Worm (Caenorhabditis elegans) whole organism, L2 larva: ENCODE results near the gene clc-6.

Source experiments
- C34F6.9 ChIP-seq: fragments of 150-350 bp; optimal IDR thresholded peaks from 2 replicates; lab custom pipeline; 2014; ENCODE audit warnings: missing biosample characterization, missing genetic modification characterization
- R02D3.7 ChIP-seq: fragments of 150-350 bp; optimal IDR thresholded peaks from 2 replicates; lab custom pipeline; 2014; ENCODE audit warnings: missing biosample characterization, missing genetic modification characterization
- Y55F3AM.14 ChIP-seq: fragments of 200-800 bp; sonication (Bioruptor generic); optimal IDR thresholded peaks from 2 replicates; lab custom pipeline; 2018; ENCODE audit warnings: mild to moderate bottlenecking, missing genetic modification characterization, missing compliant biosample characterization
- ZK546.5 ChIP-seq: sonication (generic microtip); optimal IDR thresholded peaks from 2 replicates; lab custom pipeline; 2017; ENCODE audit warnings: missing biosample characterization, missing genetic modification characterization
- alr-1 ChIP-seq: fragments of 150-350 bp; optimal IDR thresholded peaks from 2 replicates; lab custom pipeline; 2014; ENCODE audit warnings: missing biosample characterization, missing genetic modification characterization
- aly-2 ChIP-seq: fragments of 150-350 bp; optimal IDR thresholded peaks from 2 replicates; lab custom pipeline; 2014; ENCODE audit warnings: missing biosample characterization, missing genetic modification characterization
- ama-1 ChIP-seq: fragments of 150-350 bp; optimal IDR thresholded peaks from 2 replicates; lab custom pipeline; 2018; ENCODE audit warnings: inconsistent platforms
- blmp-1 ChIP-seq: sonication (generic microtip); optimal IDR thresholded peaks from 2 replicates; lab custom pipeline; 2017; ENCODE audit warnings: missing genetic modification characterization, mild to moderate bottlenecking, missing compliant biosample characterization, antibody characterized with exemption, moderate library complexity; ENCODE audit not compliant: insufficient read depth
- ceh-16 ChIP-seq: fragments of 150-350 bp; optimal IDR thresholded peaks from 2 replicates; lab custom pipeline; 2014; ENCODE audit warnings: missing biosample characterization, missing genetic modification characterization
- ceh-82 ChIP-seq: fragments of 150-350 bp; optimal IDR thresholded peaks from 2 replicates; lab custom pipeline; 2014; ENCODE audit warnings: missing biosample characterization, missing genetic modification characterization
- crh-2 ChIP-seq: sonication (generic microtip); optimal IDR thresholded peaks from 2 replicates; lab custom pipeline; 2017; ENCODE audit warnings: missing biosample characterization, missing genetic modification characterization
- dmd-4 ChIP-seq: sonication (generic microtip); optimal IDR thresholded peaks from 2 replicates; lab custom pipeline; 2017; ENCODE audit warnings: missing biosample characterization, missing genetic modification characterization
- egl-27 ChIP-seq: sonication (generic microtip); optimal IDR thresholded peaks from 3 replicates; lab custom pipeline; 2017; ENCODE audit warnings: missing biosample characterization, missing genetic modification reagents, missing genetic modification characterization
- elt-1 ChIP-seq: fragments of 150-350 bp; optimal IDR thresholded peaks from 2 replicates; lab custom pipeline; 2014; ENCODE audit warnings: missing biosample characterization, missing genetic modification characterization
- elt-3 ChIP-seq: sonication (generic microtip); optimal IDR thresholded peaks from 2 replicates; lab custom pipeline; 2017; ENCODE audit warnings: missing biosample characterization, missing genetic modification characterization
- fos-1 ChIP-seq: fragments of 150-350 bp; optimal IDR thresholded peaks from 2 replicates; lab custom pipeline; 2014; ENCODE audit warnings: missing biosample characterization, missing genetic modification characterization
- lin-11 ChIP-seq: fragments of 150-350 bp; sonication (generic microtip); optimal IDR thresholded peaks from 2 replicates; lab custom pipeline; 2014; ENCODE audit warnings: missing biosample characterization, missing genetic modification characterization, inconsistent platforms, mixed read lengths
- lin-13 ChIP-seq: fragments of 150-350 bp; optimal IDR thresholded peaks from 2 replicates; lab custom pipeline; 2014; ENCODE audit warnings: missing biosample characterization, missing genetic modification reagents, missing genetic modification characterization
- lsy-2 ChIP-seq, 2 experiments: fragments of 150-350 bp in 1 of 2; sonication (generic microtip) in 1 of 2; optimal IDR thresholded peaks; 2 replicates each; lab custom pipeline; 2014 to 2017; ENCODE audit warnings: missing biosample characterization in 2 of 2, missing genetic modification characterization in 2 of 2
- mab-5 ChIP-seq: fragments of 150-350 bp; optimal IDR thresholded peaks from 2 replicates; lab custom pipeline; 2014; ENCODE audit warnings: missing biosample characterization, missing genetic modification characterization
- mbf-1 ChIP-seq: sonication (generic microtip); optimal IDR thresholded peaks from 2 replicates; lab custom pipeline; 2017; ENCODE audit warnings: missing biosample characterization, missing genetic modification characterization
- mdl-1 ChIP-seq, 2 experiments: fragments of 150-350 bp in 1 of 2; sonication (generic microtip) in 1 of 2; optimal IDR thresholded peaks; 2 replicates each; lab custom pipeline; 2017; ENCODE audit warnings: missing biosample characterization in 2 of 2, missing genetic modification characterization in 2 of 2
- nhr-10 ChIP-seq: sonication (generic microtip); optimal IDR thresholded peaks from 2 replicates; lab custom pipeline; 2017; ENCODE audit warnings: missing biosample characterization, missing genetic modification characterization
- nhr-11 ChIP-seq: fragments of 150-350 bp; optimal IDR thresholded peaks from 2 replicates; lab custom pipeline; 2014; ENCODE audit warnings: missing biosample characterization, missing genetic modification characterization
- nhr-12 ChIP-seq: fragments of 150-350 bp; optimal IDR thresholded peaks from 2 replicates; lab custom pipeline; 2014; ENCODE audit warnings: missing biosample characterization, missing genetic modification characterization
- nhr-129 ChIP-seq: fragments of 150-350 bp; optimal IDR thresholded peaks from 2 replicates; lab custom pipeline; 2014; ENCODE audit warnings: missing biosample characterization, missing genetic modification characterization
- nhr-23 ChIP-seq: fragments of 150-350 bp; optimal IDR thresholded peaks from 2 replicates; lab custom pipeline; 2014; ENCODE audit warnings: missing biosample characterization, missing genetic modification reagents, missing genetic modification characterization
- nhr-237 ChIP-seq: fragments of 150-350 bp; optimal IDR thresholded peaks from 2 replicates; lab custom pipeline; 2014; ENCODE audit warnings: missing biosample characterization, missing genetic modification characterization
- nhr-25 ChIP-seq: fragments of 150-350 bp; sonication (generic microtip); optimal IDR thresholded peaks from 3 replicates; lab custom pipeline; 2014; ENCODE audit warnings: missing biosample characterization, missing genetic modification characterization
- nhr-6 ChIP-seq: fragments of 150-350 bp; optimal IDR thresholded peaks from 2 replicates; lab custom pipeline; 2014; ENCODE audit warnings: missing biosample characterization, missing genetic modification characterization
- nhr-77 ChIP-seq: fragments of 150-350 bp; optimal IDR thresholded peaks from 2 replicates; lab custom pipeline; 2014; ENCODE audit warnings: missing biosample characterization, missing genetic modification characterization
- peb-1 ChIP-seq: fragments of 150-350 bp; optimal IDR thresholded peaks from 2 replicates; lab custom pipeline; 2014; ENCODE audit warnings: missing biosample characterization, missing genetic modification characterization
- sem-4 ChIP-seq: fragments of 150-350 bp; optimal IDR thresholded peaks from 2 replicates; lab custom pipeline; 2014; ENCODE audit warnings: missing biosample characterization, missing genetic modification reagents, missing genetic modification characterization
- skn-1 ChIP-seq: sonication (generic microtip); optimal IDR thresholded peaks from 2 replicates; lab custom pipeline; 2017; ENCODE audit warnings: missing biosample characterization, missing genetic modification characterization
- sma-3 ChIP-seq: sonication (generic microtip); optimal IDR thresholded peaks from 2 replicates; lab custom pipeline; 2016; ENCODE audit warnings: missing genetic modification reagents, missing genetic modification characterization, missing compliant biosample characterization
- unc-55 ChIP-seq: fragments of 150-350 bp; sonication (generic microtip); optimal IDR thresholded peaks from 3 replicates; lab custom pipeline; 2014; ENCODE audit warnings: missing biosample characterization, missing genetic modification reagents, missing genetic modification characterization
- ztf-1 ChIP-seq: fragments of 200-800 bp; sonication (Bioruptor generic); conservative IDR thresholded peaks from 2 replicates; pipeline ENCODE4 v1.3.6; 2022; ENCODE audit warnings: missing genetic modification characterization, missing compliant biosample characterization
- ztf-11 ChIP-seq: sonication (generic microtip); optimal IDR thresholded peaks from 2 replicates; lab custom pipeline; 2017; ENCODE audit warnings: missing biosample characterization, missing genetic modification characterization
- ztf-4 ChIP-seq: fragments of 150-350 bp; optimal IDR thresholded peaks from 2 replicates; lab custom pipeline; 2014; ENCODE audit warnings: missing biosample characterization, missing genetic modification characterization

The clc-6 gene

DNA sequence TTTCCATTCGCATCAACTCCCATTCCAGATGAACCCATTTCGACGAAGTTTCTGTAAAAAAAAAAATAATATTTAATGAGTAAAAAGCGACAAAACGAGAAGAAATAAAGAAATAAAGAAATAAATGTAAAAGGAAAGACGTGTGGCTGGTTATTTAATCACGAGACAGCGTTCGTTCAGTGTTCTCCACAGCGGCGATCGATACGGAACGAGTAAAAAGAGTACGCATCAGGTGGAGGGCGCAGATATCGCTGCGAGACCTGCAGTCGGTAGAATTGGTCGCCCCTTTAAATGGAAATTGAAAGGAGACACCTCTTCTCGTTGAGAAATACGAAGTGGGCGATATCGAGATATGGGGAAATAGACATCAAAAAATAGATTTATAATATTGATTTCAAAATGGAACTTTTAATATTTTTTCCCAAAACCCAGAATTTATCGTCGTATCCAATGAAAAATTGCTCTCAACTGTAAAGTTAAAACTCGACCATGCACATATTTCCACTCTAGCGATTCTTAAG lies 32.7 kb upstream of the clc-6 start, which contains the start of gene pqn-70 (continued):
- peak; percentile 83 for TF ChIP-seq lin-13
- no peak for TF ChIP-seq mbf-1 (tag; lab: Kevin White, UChicago)

ce11 chrV:11225981-11226380 lies 30.0 kb upstream of the clc-6 start, which contains the start of gene bgal-1:
Gene bgal-1, minus strand, starts transcription at chrV:11226018.
- TF ChIP-seq blmp-1 (peak; percentile 13), crh-2 (tag; lab: Kevin White, UChicago) (peak; percentile 31), ama-1 (lab: Kevin White, UChicago) (peak; percentile 65), nhr-12 (tag; lab: Kevin White, UChicago) (no peak), nhr-6 (tag; lab: Kevin White, UChicago) (no peak), Y55F3AM.14 (GFP tag; lab: Kevin White, UChicago) (no peak), ztf-1 (GFP tag; lab: Robert Waterston, UW) (no peak), nhr-25 (tag; lab: Kevin White, UChicago) (peak; percentile 33), lsy-2 (tag; optimal IDR thresholded peaks at IDR 0.05; lab: Kevin White, UChicago) (peak in 1 of 2 experiments; percentile 44), C34F6.9 (tag; lab: Kevin White, UChicago) (no peak), lin-11 (tag; lab: Kevin White, UChicago) (no peak), ztf-11 (tag; lab: Kevin White, UChicago) (no peak), sma-3 (GFP tag; lab: Kevin White, UChicago) (peak; percentile 4), lin-13 (peak; percentile 8), ZK546.5 (tag; lab: Kevin White, UChicago) (no peak), ztf-4 (peak; percentile 25)

DNA sequence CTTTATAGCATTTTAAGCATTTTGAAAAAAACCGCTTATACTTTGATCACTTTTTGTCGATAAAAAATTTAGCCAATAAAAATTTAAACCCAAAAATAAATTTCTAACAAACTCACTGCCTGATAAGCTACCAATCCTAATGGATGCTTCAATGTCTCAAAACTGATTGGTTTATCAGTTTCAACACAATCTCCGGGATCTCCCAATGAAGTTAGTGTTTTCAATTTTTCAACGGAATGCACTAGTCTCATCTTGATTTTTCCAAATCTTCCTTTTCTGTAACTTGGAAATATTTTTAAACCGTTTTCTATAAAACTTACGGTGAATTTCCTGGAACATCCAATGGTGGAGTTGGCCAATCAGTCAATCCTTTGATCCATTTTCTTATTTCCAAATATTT lies 27.7 kb upstream of the clc-6 start:
- no peak for TF ChIP-seq dmd-4 (tag; lab: Kevin White, UChicago)
- TF ChIP-seq lsy-2 (tag; optimal IDR thresholded peaks at IDR 0.05; lab: Kevin White, UChicago), result no peak
- TF ChIP-seq ztf-11 (tag; lab: Kevin White, UChicago), result no peak
- TF ChIP-seq fos-1 (tag; lab: Kevin White, UChicago), result no peak
- TF ChIP-seq unc-55 (GFP tag; lab: Kevin White, UChicago), result no peak
- TF ChIP-seq lin-11 (tag; lab: Kevin White, UChicago), result no peak
- TF ChIP-seq crh-2 (tag; lab: Kevin White, UChicago), result no peak
- no peak for TF ChIP-seq nhr-10
- no peak for TF ChIP-seq mab-5 (tag; lab: Kevin White, UChicago)
- TF ChIP-seq R02D3.7 (tag; lab: Kevin White, UChicago), result no peak
- no peak for TF ChIP-seq nhr-129 (tag; lab: Kevin White, UChicago)
- TF ChIP-seq aly-2 (tag; lab: Kevin White, UChicago), result no peak
- no peak for TF ChIP-seq skn-1
- TF ChIP-seq nhr-11 (tag; lab: Kevin White, UChicago), result no peak
- no peak for TF ChIP-seq ztf-1 (GFP tag; lab: Robert Waterston, UW)
- no peak for TF ChIP-seq alr-1 (tag; lab: Kevin White, UChicago)
- no peak for TF ChIP-seq ceh-82 (tag; lab: Kevin White, UChicago)
- no peak for TF ChIP-seq sem-4 (tag; lab: Kevin White, UChicago)
- TF ChIP-seq C34F6.9 (tag; lab: Kevin White, UChicago), result no peak
- TF ChIP-seq, all 48 proteins: peak for 0

ce11 chrV:11220936-11221335 lies 24.9 kb upstream of the clc-6 start, which contains the start of gene T19B10.2:
Gene T19B10.2, plus strand, starts transcription at chrV:11221302.
- TF ChIP-seq lsy-2 (tag; optimal IDR thresholded peaks at IDR 0.05; lab: Kevin White, UChicago) (no peak), elt-3 (tag; lab: Kevin White, UChicago) (no peak), nhr-25 (tag; lab: Kevin White, UChicago) (no peak), nhr-237 (no peak), elt-1 (tag; lab: Kevin White, UChicago) (peak; percentile 87), ztf-1 (GFP tag; lab: Robert Waterston, UW) (no peak), ztf-4 (no peak), nhr-23 (no peak), mab-5 (tag; lab: Kevin White, UChicago) (no peak)

DNA sequence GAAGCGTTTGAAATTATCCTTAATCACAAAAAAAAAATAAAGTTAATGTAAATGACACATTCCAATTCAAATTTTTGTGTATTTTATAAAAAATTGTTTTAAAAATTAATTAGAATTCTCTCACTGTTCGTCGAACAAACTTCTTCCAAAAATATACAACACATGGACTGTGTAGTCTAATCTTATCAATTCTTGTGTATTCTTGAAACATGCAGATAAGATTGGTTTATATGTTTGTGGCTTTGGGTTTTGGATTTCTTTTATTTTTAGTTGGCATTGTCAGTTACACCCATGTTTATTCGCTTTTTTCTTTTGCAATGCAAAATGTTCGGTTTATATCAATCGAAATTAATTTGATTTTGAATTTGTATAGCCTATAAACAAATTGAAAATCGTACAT lies 24.4 kb upstream of the clc-6 start:
- no peak for TF ChIP-seq mdl-1 (tag; optimal IDR thresholded peaks at IDR 0.05; lab: Kevin White, UChicago)
- no peak for TF ChIP-seq egl-27 (tag; lab: Kevin White, UChicago)
- no peak for TF ChIP-seq nhr-237
- no peak for TF ChIP-seq crh-2 (tag; lab: Kevin White, UChicago)
- no peak for TF ChIP-seq peb-1 (tag; lab: Kevin White, UChicago)
- TF ChIP-seq mbf-1 (tag; lab: Kevin White, UChicago), result no peak
- TF ChIP-seq nhr-77, result no peak
- no peak for TF ChIP-seq ceh-16 (tag; lab: Kevin White, UChicago)
